Worm (Caenorhabditis elegans) whole organism, late embryonic: ENCODE measurements around the gene srh-187.

Experiments used
- nfya-1 ChIP-seq: sonication (generic microtip); optimal IDR thresholded peaks from 2 replicates; lab custom pipeline; 2017; ENCODE audit warnings: missing genetic modification characterization, mild to moderate bottlenecking, missing compliant biosample characterization, antibody characterized with exemption, moderate library complexity
- npax-4 ChIP-seq: sonication (generic microtip); optimal IDR thresholded peaks from 2 replicates; lab custom pipeline; 2016; ENCODE audit warnings: missing genetic modification characterization, missing compliant biosample characterization
- pha-4 ChIP-seq: fragments of 150-350 bp; optimal IDR thresholded peaks from 2 replicates; lab custom pipeline; 2018; ENCODE audit warnings: missing biosample characterization, missing genetic modification reagents, missing genetic modification characterization
- tbx-2 ChIP-seq: sonication (generic microtip); optimal IDR thresholded peaks from 2 replicates; lab custom pipeline; 2016; ENCODE audit warnings: missing genetic modification characterization, missing compliant biosample characterization
- zip-5 ChIP-seq: sonication (generic microtip); optimal IDR thresholded peaks from 2 replicates; lab custom pipeline; 2016; ENCODE audit warnings: missing genetic modification characterization, missing compliant biosample characterization
- ztf-16 ChIP-seq: sonication (generic microtip); optimal IDR thresholded peaks from 2 replicates; lab custom pipeline; 2017; ENCODE audit warnings: missing genetic modification characterization, missing compliant biosample characterization

ce11 chrV:7387755-7388154 lies 48.0 kb upstream of the srh-187 start, which contains the start of gene C02H6.3:
- TF ChIP-seq ztf-16 (tag; lab: Kevin White, UChicago) (no peak), npax-4 (tag; lab: Kevin White, UChicago) (no peak), nfya-1 (tag; lab: Kevin White, UChicago) (no peak), pha-4 (tag; lab: Kevin White, UChicago) (no peak), tbx-2 (tag; lab: Kevin White, UChicago) (no peak), zip-5 (tag; lab: Kevin White, UChicago) (no peak)
